Worm (Caenorhabditis elegans) whole organism, L4 larva: Measurements from ENCODE around the gene clec-186.

Experiments used
- F37D6.2 ChIP-seq: sonication (generic microtip); optimal IDR thresholded peaks from 2 replicates; lab custom pipeline; 2016; ENCODE audit warnings: mild to moderate bottlenecking, missing genetic modification characterization, missing compliant biosample characterization
- F49E8.2 ChIP-seq: sonication (generic microtip); optimal IDR thresholded peaks from 2 replicates; lab custom pipeline; 2016; ENCODE audit warnings: missing compliant biosample characterization, mild to moderate bottlenecking, missing genetic modification characterization, borderline replicate concordance
- R02D3.7 ChIP-seq: fragments of 150-350 bp; sonication (generic microtip); optimal IDR thresholded peaks from 3 replicates; lab custom pipeline; 2014; ENCODE audit warnings: missing biosample characterization, missing genetic modification characterization
- T20F7.1 ChIP-seq: fragments of 200-800 bp; sonication (Bioruptor generic); optimal IDR thresholded peaks from 2 replicates; lab custom pipeline; 2018; ENCODE audit warnings: mild to moderate bottlenecking, missing genetic modification characterization, missing compliant biosample characterization
- Y105C5A.15 ChIP-seq: fragments of 200-800 bp; sonication (Bioruptor generic); IDR thresholded peaks from 2 replicates; pipeline ENCODE4 v1.3.6; 2022; ENCODE audit warnings: missing genetic modification characterization, missing compliant biosample characterization
- Y48G9A.11 ChIP-seq: fragments of 200-800 bp; sonication (Bioruptor generic); IDR thresholded peaks from 2 replicates; pipeline ENCODE4 v1.3.6; 2022; ENCODE audit warnings: missing genetic modification reagents, missing genetic modification characterization, missing compliant biosample characterization
- Y75B8A.6 ChIP-seq: fragments of 200-800 bp; sonication (Bioruptor generic); IDR thresholded peaks from 2 replicates; pipeline ENCODE4 v1.3.6; 2022; ENCODE audit warnings: missing genetic modification reagents, missing genetic modification characterization, missing compliant biosample characterization
- aha-1 ChIP-seq: fragments of 150-350 bp; peaks from one replicate; lab custom pipeline; 2014; ENCODE audit warnings: missing biosample characterization, missing genetic modification characterization
- ama-1 ChIP-seq: fragments of 150-350 bp; optimal IDR thresholded peaks from 2 replicates; lab custom pipeline; 2014; ENCODE audit warnings: inconsistent platforms, mixed read lengths
- daf-16 ChIP-seq, 3 experiments: sonication (generic microtip); optimal IDR thresholded peaks; 2 replicates each; lab custom pipeline; 2016 to 2017; ENCODE audit warnings: missing genetic modification characterization in 3 of 3, missing genetic modification reagents in 3 of 3, mild to moderate bottlenecking in 2 of 3, missing compliant biosample characterization in 2 of 3, missing biosample characterization in 1 of 3, moderate library complexity in 1 of 3
- daf-8 ChIP-seq: fragments of 200-800 bp; sonication (Bioruptor generic); IDR thresholded peaks from 2 replicates; pipeline ENCODE4 v1.3.6; 2022; ENCODE audit warnings: missing genetic modification characterization, missing compliant biosample characterization
- dmd-6 ChIP-seq: fragments of 200-800 bp; sonication (Bioruptor generic); IDR thresholded peaks from 2 replicates; pipeline ENCODE4 v1.3.6; 2022; ENCODE audit warnings: missing genetic modification reagents, missing genetic modification characterization, missing compliant biosample characterization
- dmd-9 ChIP-seq: fragments of 200-800 bp; sonication (Bioruptor generic); IDR thresholded peaks from 2 replicates; pipeline ENCODE4 v1.3.6; 2022; ENCODE audit warnings: missing genetic modification reagents, missing genetic modification characterization, missing compliant biosample characterization
- dpl-1 ChIP-seq: fragments of 150-350 bp; optimal IDR thresholded peaks from 2 replicates; lab custom pipeline; 2014; ENCODE audit warnings: missing biosample characterization, missing genetic modification reagents, missing genetic modification characterization
- dve-1 ChIP-seq: sonication (generic microtip); optimal IDR thresholded peaks from 2 replicates; lab custom pipeline; 2017; ENCODE audit warnings: antibody characterized with exemption, mild to moderate bottlenecking, missing genetic modification characterization, missing compliant biosample characterization; ENCODE audit not compliant: insufficient read depth
- fos-1 ChIP-seq: fragments of 150-350 bp; optimal IDR thresholded peaks from 2 replicates; lab custom pipeline; 2014; ENCODE audit warnings: missing biosample characterization, missing genetic modification characterization
- gei-8 ChIP-seq: fragments of 200-800 bp; sonication (Bioruptor generic); optimal IDR thresholded peaks from 2 replicates; lab custom pipeline; 2018; ENCODE audit warnings: mild to moderate bottlenecking, missing genetic modification characterization, missing compliant biosample characterization
- hif-1 ChIP-seq, 2 experiments: sonication (generic microtip); optimal IDR thresholded peaks; 2 replicates each; lab custom pipeline; 2016 to 2017; ENCODE audit warnings: missing compliant biosample characterization in 2 of 2, missing genetic modification characterization in 2 of 2, missing genetic modification reagents in 2 of 2, missing genotype in 2 of 2, mild to moderate bottlenecking in 1 of 2
- hlh-11 ChIP-seq: fragments of 200-800 bp; sonication (Bioruptor generic); optimal IDR thresholded peaks from 2 replicates; lab custom pipeline; 2018; ENCODE audit warnings: mild to moderate bottlenecking, missing genetic modification characterization, missing compliant biosample characterization
- hlh-30 ChIP-seq: sonication (generic microtip); optimal IDR thresholded peaks from 2 replicates; lab custom pipeline; 2017; ENCODE audit warnings: antibody characterized with exemption, mild to moderate bottlenecking, missing genetic modification characterization, missing compliant biosample characterization; ENCODE audit not compliant: insufficient read depth
- hmg-1.1 ChIP-seq: fragments of 200-800 bp; sonication (Bioruptor generic); IDR thresholded peaks from 2 replicates; pipeline ENCODE4 v1.3.6; 2022; ENCODE audit warnings: missing genetic modification reagents, missing genetic modification characterization, missing compliant biosample characterization
- lim-7 ChIP-seq: fragments of 200-800 bp; sonication (Bioruptor generic); IDR thresholded peaks from 2 replicates; pipeline ENCODE4 v1.3.6; 2022; ENCODE audit warnings: missing genetic modification characterization, missing compliant biosample characterization
- lin-1 ChIP-seq: fragments of 200-800 bp; sonication (Bioruptor generic); IDR thresholded peaks from 2 replicates; pipeline ENCODE4 v1.3.6; 2022; ENCODE audit warnings: missing genetic modification reagents, missing genetic modification characterization, missing compliant biosample characterization
- lin-29 ChIP-seq: fragments of 200-800 bp; sonication (Bioruptor generic); IDR thresholded peaks from 2 replicates; pipeline ENCODE4 v1.3.6; 2022; ENCODE audit warnings: missing genetic modification reagents, missing genetic modification characterization, missing compliant biosample characterization
- lin-38 ChIP-seq: fragments of 200-800 bp; sonication (Bioruptor generic); IDR thresholded peaks from 2 replicates; pipeline ENCODE4 v1.3.6; 2022; ENCODE audit warnings: missing genetic modification reagents, missing genetic modification characterization, missing compliant biosample characterization
- lsy-2 ChIP-seq, 2 experiments: fragments of 150-350 bp in 1 of 2; sonication (generic microtip) in 1 of 2; optimal IDR thresholded peaks; 2 replicates each; lab custom pipeline; 2014 to 2017; ENCODE audit warnings: missing biosample characterization in 2 of 2, missing genetic modification characterization in 2 of 2
- madf-5 ChIP-seq, 2 experiments: fragments of 200-800 bp; sonication (Bioruptor generic); IDR thresholded peaks; 2 replicates each; pipeline ENCODE4 v1.3.6; 2022; ENCODE audit warnings: missing compliant biosample characterization in 2 of 2, missing genetic modification characterization in 2 of 2
- madf-9 ChIP-seq: fragments of 200-800 bp; sonication (Bioruptor generic); conservative IDR thresholded peaks from 2 replicates; pipeline ENCODE4 v1.3.6; 2022; ENCODE audit warnings: missing genetic modification reagents, missing genetic modification characterization, missing compliant biosample characterization
- mes-2 ChIP-seq: sonication (generic microtip); optimal IDR thresholded peaks from 2 replicates; lab custom pipeline; 2016; ENCODE audit warnings: missing genotype, mild to moderate bottlenecking, missing genetic modification characterization, missing compliant biosample characterization; ENCODE audit not compliant: poor library complexity, severe bottlenecking
- mxl-3 ChIP-seq: fragments of 200-800 bp; sonication (Bioruptor generic); optimal IDR thresholded peaks from 2 replicates; lab custom pipeline; 2018; ENCODE audit warnings: mild to moderate bottlenecking, missing genetic modification characterization, missing compliant biosample characterization
- nhr-25 ChIP-seq: sonication (generic microtip); optimal IDR thresholded peaks from 2 replicates; lab custom pipeline; 2017; ENCODE audit warnings: missing genetic modification characterization, mild to moderate bottlenecking, missing compliant biosample characterization, antibody characterized with exemption, moderate library complexity, borderline replicate concordance; ENCODE audit not compliant: insufficient read depth
- nhr-28 ChIP-seq: fragments of 150-350 bp; optimal IDR thresholded peaks from 2 replicates; lab custom pipeline; 2014; ENCODE audit warnings: missing biosample characterization, missing genetic modification characterization
- nhr-42 ChIP-seq: fragments of 200-800 bp; sonication (Bioruptor generic); IDR thresholded peaks from 2 replicates; pipeline ENCODE4 v1.3.6; 2022; ENCODE audit warnings: missing genetic modification characterization, missing compliant biosample characterization
- nhr-76 ChIP-seq: fragments of 150-350 bp; optimal IDR thresholded peaks from 2 replicates; lab custom pipeline; 2014; ENCODE audit warnings: missing biosample characterization, missing genetic modification characterization
- rbr-2 ChIP-seq: sonication (generic microtip); optimal IDR thresholded peaks from 2 replicates; lab custom pipeline; 2016; ENCODE audit warnings: missing genotype, missing genetic modification characterization, missing compliant biosample characterization
- saeg-2 ChIP-seq: fragments of 200-800 bp; sonication (Bioruptor generic); IDR thresholded peaks from 2 replicates; pipeline ENCODE4 v1.3.6; 2022; ENCODE audit warnings: missing genetic modification reagents, missing genetic modification characterization, missing compliant biosample characterization
- sdz-12 ChIP-seq: fragments of 200-800 bp; sonication (Bioruptor generic); optimal IDR thresholded peaks from 2 replicates; lab custom pipeline; 2018; ENCODE audit warnings: mild to moderate bottlenecking, missing genetic modification characterization, missing compliant biosample characterization
- set-16 ChIP-seq: fragments of 200-800 bp; sonication (Bioruptor generic); IDR thresholded peaks from 2 replicates; pipeline ENCODE4 v1.3.6; 2022; ENCODE audit warnings: missing genetic modification reagents, missing genetic modification characterization, missing compliant biosample characterization
- tag-97 ChIP-seq: fragments of 200-800 bp; sonication (Bioruptor generic); IDR thresholded peaks from 2 replicates; pipeline ENCODE4 v1.3.6; 2022; ENCODE audit warnings: missing genetic modification characterization, missing compliant biosample characterization
- unc-130 ChIP-seq: sonication (generic microtip); optimal IDR thresholded peaks from 2 replicates; lab custom pipeline; 2016; ENCODE audit warnings: missing genetic modification reagents, missing genetic modification characterization, missing compliant biosample characterization
- zfp-2 ChIP-seq: sonication (generic microtip); optimal IDR thresholded peaks from 2 replicates; lab custom pipeline; 2016; ENCODE audit warnings: mild to moderate bottlenecking, missing genetic modification characterization, missing compliant biosample characterization
- zip-2 ChIP-seq: fragments of 150-350 bp; optimal IDR thresholded peaks from 2 replicates; lab custom pipeline; 2014; ENCODE audit warnings: missing biosample characterization, missing genetic modification characterization
- ztf-7 ChIP-seq: fragments of 150-350 bp; optimal IDR thresholded peaks from 2 replicates; lab custom pipeline; 2014; ENCODE audit warnings: missing biosample characterization, missing genetic modification characterization

Gene clec-186

DNA sequence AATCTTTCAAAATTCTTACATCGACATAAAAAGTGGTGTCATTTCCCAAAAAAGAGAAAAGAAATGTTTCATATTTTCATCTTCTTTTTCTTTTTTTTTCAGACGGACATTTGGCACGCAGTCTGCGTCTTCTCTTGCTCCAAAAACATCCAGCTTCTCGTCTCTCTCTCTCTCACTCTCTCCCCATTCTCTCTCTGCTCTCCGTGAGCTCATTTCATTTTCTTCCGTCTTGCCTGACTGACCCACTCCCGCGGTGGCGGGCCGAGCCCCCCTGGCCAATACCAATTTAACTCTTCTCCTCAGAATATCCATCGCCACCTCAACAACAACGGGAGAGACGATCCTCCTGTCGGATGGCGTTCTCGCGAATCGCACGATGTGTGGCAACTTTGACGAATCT, 20.3 kb upstream of the clec-186 start, which contains the start of gene txt-19:
txt-19 (plus strand) TSS at position 304 of the 400 bp plus-strand sequence.
- TF ChIP-seq hlh-11 (tag; lab: Kevin White, UChicago) = peak; percentile 16
- no peak for TF ChIP-seq fos-1 (tag; lab: Kevin White, UChicago)
- peak; percentile 71 for TF ChIP-seq set-16 (GFP tag; lab: Robert Waterston, UW)
- TF ChIP-seq lin-38 (GFP tag; lab: Robert Waterston, UW) = no peak
- no peak for TF ChIP-seq Y48G9A.11 (GFP tag; lab: Robert Waterston, UW)
- TF ChIP-seq nhr-76 = no peak
- peak; percentile 28 for TF ChIP-seq aha-1 (tag; lab: Kevin White, UChicago)
- TF ChIP-seq madf-5 (GFP tag; IDR thresholded peaks at IDR 0.05; lab: Robert Waterston, UW) = no peak
- TF ChIP-seq unc-130 = no peak
- no peak for TF ChIP-seq dve-1 (tag; lab: Kevin White, UChicago)
- TF ChIP-seq ama-1 (lab: Kevin White, UChicago) = no peak
- no peak for TF ChIP-seq R02D3.7 (tag; lab: Kevin White, UChicago)
- peak; percentile 21 for TF ChIP-seq rbr-2 (tag; lab: Kevin White, UChicago)
- no peak for TF ChIP-seq lim-7
- TF ChIP-seq hlh-30 = no peak
- no peak for TF ChIP-seq nhr-25 (tag; lab: Kevin White, UChicago)
- TF ChIP-seq daf-8 = no peak
- no peak for TF ChIP-seq mxl-3 (GFP tag; lab: Kevin White, UChicago)
- TF ChIP-seq zfp-2 (tag; lab: Kevin White, UChicago) = no peak
- TF ChIP-seq zip-2 = no peak
- no peak for TF ChIP-seq tag-97 (GFP tag; lab: Robert Waterston, UW)
- no peak for TF ChIP-seq lin-1 (GFP tag; lab: Robert Waterston, UW)
- TF ChIP-seq lin-29 (GFP tag; lab: Robert Waterston, UW) = no peak
- no peak for TF ChIP-seq saeg-2 (GFP tag; lab: Robert Waterston, UW)
- TF ChIP-seq F37D6.2 (tag; lab: Kevin White, UChicago) = no peak
- no peak for TF ChIP-seq dpl-1 (GFP tag; lab: Kevin White, UChicago)
- no peak for TF ChIP-seq Y75B8A.6
- peak; percentile 5 for TF ChIP-seq sdz-12 (GFP tag; lab: Kevin White, UChicago)

DNA sequence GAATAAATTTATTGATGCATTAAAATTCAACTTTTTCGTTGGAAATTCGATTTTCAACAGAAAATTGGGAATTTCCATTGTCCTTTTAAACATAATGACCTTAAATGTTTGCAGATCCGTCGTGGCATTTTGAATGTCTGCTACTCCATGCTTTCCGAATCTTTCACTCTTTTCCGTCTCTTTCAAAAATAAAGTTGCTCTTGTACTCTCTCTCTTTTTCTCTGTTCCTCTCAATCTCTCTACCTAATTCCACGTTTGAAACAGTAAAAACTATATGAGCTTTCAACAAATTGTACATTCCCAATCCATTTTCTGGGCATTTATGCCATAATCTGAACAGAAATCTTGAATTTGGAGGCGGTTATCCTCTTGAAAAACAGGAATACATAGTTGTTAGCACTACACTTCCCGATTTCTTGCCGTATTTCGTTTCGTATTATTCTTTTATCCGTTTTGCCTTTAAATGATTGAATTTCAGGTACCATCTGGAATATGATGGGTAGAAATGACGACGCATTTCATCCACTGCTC, 16.8 kb upstream of the clec-186 start, which contains the start of gene srf-3:
srf-3 (plus strand) TSS at position 481 of the 531 bp plus-strand sequence.
- TF ChIP-seq daf-16 (GFP tag; optimal IDR thresholded peaks at IDR 0.05; lab: Kevin White, UChicago) (no peak), daf-16 (tag; optimal IDR thresholded peaks at IDR 0.05; lab: Kevin White, UChicago) (peak; percentile 12), hmg-1.1 (GFP tag; lab: Robert Waterston, UW) (peak; percentile 32; the same call in 1 of the 2 replicates), mes-2 (tag; lab: Kevin White, UChicago) (peak; percentile 4), Y48G9A.11 (GFP tag; lab: Robert Waterston, UW) (no peak), aha-1 (tag; lab: Kevin White, UChicago) (peak; percentile 41), lsy-2 (tag; optimal IDR thresholded peaks at IDR 0.05; lab: Kevin White, UChicago) (peak in 1 of 2 experiments; percentile 12), dve-1 (tag; lab: Kevin White, UChicago) (peak; percentile 24), hif-1 (tag; optimal IDR thresholded peaks at IDR 0.05; lab: Kevin White, UChicago) (no peak)

DNA sequence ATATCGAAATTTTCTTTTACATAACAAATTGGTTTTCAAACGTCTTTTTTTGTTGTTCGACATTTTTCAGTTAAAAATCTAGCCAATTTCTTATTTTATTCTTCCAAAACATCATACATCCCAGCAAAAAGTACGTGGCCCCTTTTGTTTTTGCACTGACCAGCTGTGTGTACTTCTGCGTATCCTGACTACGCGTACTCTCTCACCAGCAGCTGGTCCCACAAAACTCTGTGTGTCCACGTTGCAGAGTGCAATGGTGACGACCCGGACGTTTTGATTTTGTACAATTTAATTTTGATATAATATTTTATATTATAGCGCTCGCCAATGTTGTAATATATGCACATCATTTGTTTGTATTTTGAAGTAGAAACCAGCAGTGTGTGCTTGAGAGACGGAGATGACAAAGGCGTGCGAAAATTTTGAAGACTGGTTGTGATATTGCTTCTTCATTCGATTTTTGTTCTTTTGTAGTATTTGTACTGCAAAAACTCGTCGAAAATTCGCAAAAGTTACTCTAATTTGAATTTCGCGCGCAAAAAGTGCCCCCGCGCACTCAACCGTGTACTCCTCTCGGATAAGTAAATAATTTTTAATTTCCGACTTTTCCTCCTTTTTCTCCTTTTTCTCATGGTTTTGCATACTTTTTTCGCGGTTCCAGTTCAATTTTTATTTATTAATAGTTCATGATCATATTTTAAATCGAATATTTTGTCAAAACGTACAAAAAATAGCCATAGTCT, 11.4 kb upstream of the clec-186 start:
- TF ChIP-seq F49E8.2 (tag; lab: Kevin White, UChicago) = no peak
- no peak for TF ChIP-seq nhr-42 (GFP tag; lab: Robert Waterston, UW)
- no peak for TF ChIP-seq Y105C5A.15
- peak; percentile 3 for TF ChIP-seq nhr-28 (tag; lab: Kevin White, UChicago)
- TF ChIP-seq dpl-1 (GFP tag; lab: Kevin White, UChicago) = peak; percentile 47
- peak; percentile 19 for TF ChIP-seq mes-2 (tag; lab: Kevin White, UChicago)
- 0 out of 2 replicates have a peak, but pooled peaks have one; percentile 19 for TF ChIP-seq dmd-6
- no peak for TF ChIP-seq set-16 (GFP tag; lab: Robert Waterston, UW)
- TF ChIP-seq gei-8 (GFP tag; lab: Kevin White, UChicago) = no peak
- TF ChIP-seq nhr-76 = no peak
- TF ChIP-seq madf-9 (GFP tag; lab: Robert Waterston, UW) = no peak
- TF ChIP-seq ztf-7 (tag; lab: Kevin White, UChicago) = no peak
- no peak for TF ChIP-seq dmd-9 (GFP tag; lab: Robert Waterston, UW)
- TF ChIP-seq lin-38 (GFP tag; lab: Robert Waterston, UW) = peak; percentile 38; the same call in 1 of the 2 replicates
- no peak for TF ChIP-seq lin-29 (GFP tag; lab: Robert Waterston, UW)
- TF ChIP-seq T20F7.1 = no peak
